Worm (Caenorhabditis elegans) whole organism, midembryonic: Measurements from ENCODE around the gene F15G9.2.

Source experiments
- cog-1 ChIP-seq: sonication (generic microtip); optimal IDR thresholded peaks from 2 replicates; lab custom pipeline; 2016; ENCODE audit warnings: missing genetic modification characterization, missing compliant biosample characterization
- klf-2 ChIP-seq: fragments of 200-800 bp; sonication (Bioruptor generic); conservative IDR thresholded peaks from 2 replicates; pipeline ENCODE4 v1.3.6; 2022; ENCODE audit warnings: missing genetic modification reagents, missing genetic modification characterization, missing compliant biosample characterization
- med-1 ChIP-seq: sonication (generic microtip); optimal IDR thresholded peaks from 2 replicates; lab custom pipeline; 2017; ENCODE audit warnings: missing genetic modification characterization, mild to moderate bottlenecking, missing compliant biosample characterization, antibody characterized with exemption, missing genetic modification reagents; ENCODE audit not compliant: insufficient read depth
- tab-1 ChIP-seq: fragments of 200-800 bp; sonication (Bioruptor generic); IDR thresholded peaks from 2 replicates; pipeline ENCODE4 v1.3.6; 2022; ENCODE audit warnings: missing genetic modification characterization, missing compliant biosample characterization
- ztf-23 ChIP-seq: fragments of 200-800 bp; sonication (Bioruptor generic); IDR thresholded peaks from 2 replicates; pipeline ENCODE4 v1.3.6; 2022; ENCODE audit warnings: missing genetic modification reagents, missing genetic modification characterization, missing compliant biosample characterization
- ztf-29 ChIP-seq: fragments of 200-800 bp; sonication (Bioruptor generic); IDR thresholded peaks from 2 replicates; pipeline ENCODE4 v1.3.6; 2022; ENCODE audit warnings: missing genetic modification reagents, missing genetic modification characterization, missing compliant biosample characterization

DNA sequence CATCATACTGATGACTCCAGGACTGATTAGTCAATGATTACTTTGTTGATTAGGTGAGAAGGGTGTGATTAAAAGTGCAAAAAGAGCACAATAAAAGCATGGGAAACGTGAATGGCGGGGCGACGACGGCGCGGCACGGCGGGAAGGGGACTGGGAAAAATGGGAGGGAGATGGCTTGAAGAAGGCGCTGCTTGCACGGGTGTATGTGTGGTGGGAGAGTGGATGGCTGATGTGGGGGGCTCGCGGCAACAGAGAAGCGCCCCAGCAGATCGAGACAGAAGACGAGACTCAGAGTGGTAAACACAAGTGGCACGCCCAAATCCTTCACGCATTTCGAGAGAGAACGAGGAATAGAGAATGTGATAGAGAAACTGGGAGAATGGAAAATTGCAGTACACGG, 24.2 kb upstream of the F15G9.2 start, which contains the start of gene F15G9.5:
- TF ChIP-seq tab-1 (GFP tag; lab: Robert Waterston, UW) (no peak), med-1 (no peak), ztf-29 (GFP tag; lab: Robert Waterston, UW) (no peak), cog-1 (no peak), klf-2 (GFP tag; lab: Robert Waterston, UW) (no peak), ztf-23 (GFP tag; lab: Robert Waterston, UW) (0 out of 2 replicates have a peak, but pooled peaks have one; percentile 48)
